Worm (Caenorhabditis elegans): Measurements from ENCODE around the gene rpl-35.

The rpl-35 gene

DNA sequence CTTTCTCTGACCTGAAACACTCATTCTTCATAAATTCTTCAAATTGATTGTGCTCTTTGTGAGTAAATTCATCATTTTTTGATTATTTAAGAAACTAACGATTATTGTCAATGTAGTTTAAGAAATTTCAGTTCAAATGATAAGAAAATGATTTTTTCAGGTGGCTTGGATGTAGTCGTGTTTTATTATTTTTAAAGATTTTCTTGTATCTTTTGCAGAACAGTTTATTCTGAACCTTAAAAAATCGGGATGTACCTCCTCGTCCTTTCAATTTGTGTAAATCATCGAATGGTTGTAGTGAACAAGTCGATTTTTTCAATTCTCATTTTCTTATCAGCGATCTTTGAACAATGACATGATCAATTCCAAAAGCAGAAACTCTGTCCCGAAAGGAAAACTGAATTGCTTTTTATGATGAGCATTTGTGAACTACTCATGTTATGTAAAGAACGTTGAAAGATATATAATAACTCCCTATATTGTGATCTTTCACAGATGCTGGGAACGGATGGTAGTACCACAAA, 10.4 kb downstream of the rpl-35 start, which contains the start of gene slc-17.3:
TSS of gene slc-17.3 (minus strand) at position 51 of the 524 bp plus-strand sequence.
- TF ChIP-seq pqm-1 (tag; optimal IDR thresholded peaks at IDR 0.05): peak; percentile 1
- no peak for TF ChIP-seq nhr-102 (tag; optimal IDR thresholded peaks at IDR 0.05)
- no peak for TF ChIP-seq madf-5 (GFP tag; IDR thresholded peaks at IDR 0.05)
- peak; percentile 44 for TF ChIP-seq nhr-28 (tag; optimal IDR thresholded peaks at IDR 0.05)
- TF ChIP-seq nhr-77 (tag; optimal IDR thresholded peaks at IDR 0.05): peak; percentile 16
- TF ChIP-seq aha-1 (tag): peak; percentile 31

DNA sequence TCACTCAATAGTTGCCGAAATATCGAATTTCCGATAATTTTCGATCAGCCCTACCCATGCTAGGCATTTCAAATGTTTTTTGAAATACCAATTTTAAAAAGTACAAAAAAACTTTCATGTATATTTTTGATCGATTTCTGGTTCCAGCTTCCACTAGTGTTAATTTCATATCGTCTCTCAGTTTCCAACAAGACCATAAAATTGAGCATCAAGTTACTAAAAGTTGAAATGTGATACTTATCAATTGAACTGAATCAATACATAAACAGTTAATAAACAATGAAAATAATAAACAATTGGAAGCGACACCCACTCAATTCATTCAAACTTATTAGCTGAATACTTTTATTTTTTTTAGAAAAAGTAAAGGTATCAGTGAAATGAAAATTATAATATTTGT, 11.3 kb downstream of the rpl-35 start, which contains the start of gene cup-4:
TSS of gene cup-4 (plus strand) at position 301 of the 400 bp plus-strand sequence.
- TF ChIP-seq mep-1 (tag; optimal IDR thresholded peaks at IDR 0.05) (no peak), rbr-2 (tag; optimal IDR thresholded peaks at IDR 0.05) (no peak), nhr-41 (GFP tag; IDR thresholded peaks at IDR 0.05) (no peak), zfp-3 (GFP tag; conservative IDR thresholded peaks at IDR 0.05) (no peak), hif-1 (tag; optimal IDR thresholded peaks at IDR 0.05) (no peak)

ce11 chrIII:7872776-7873175, 17.8 kb downstream of the rpl-35 start:
- TF ChIP-seq nhr-28 (tag; optimal IDR thresholded peaks at IDR 0.05) (peak; percentile 48), ctbp-1 (GFP tag; IDR thresholded peaks at IDR 0.05) (no peak), skn-1 (tag; optimal IDR thresholded peaks at IDR 0.05) (no peak), tag-97 (GFP tag; IDR thresholded peaks at IDR 0.05) (no peak), Y105C5A.15 (GFP tag; IDR thresholded peaks at IDR 0.05) (no peak), nhr-102 (tag; optimal IDR thresholded peaks at IDR 0.05) (no peak), hlh-30 (tag; optimal IDR thresholded peaks at IDR 0.05; ENCODE audit: insufficient read depth) (peak; percentile 24), D1046.2 (GFP tag; IDR thresholded peaks at IDR 0.05) (no peak), egl-43 (GFP tag; IDR thresholded peaks at IDR 0.05) (no peak), nhr-42 (GFP tag; IDR thresholded peaks at IDR 0.05) (no peak), F44E2.7 (GFP tag; IDR thresholded peaks at IDR 0.05) (no peak), unc-62 (GFP tag; optimal IDR thresholded peaks at IDR 0.05 in 1 of 2) (peak in 1 of 2 experiments; percentile 56), unc-62 (tag; optimal IDR thresholded peaks at IDR 0.05) (no peak), ceh-44 (GFP tag; IDR thresholded peaks at IDR 0.05) (no peak), daf-19 (GFP tag; conservative IDR thresholded peaks at IDR 0.05) (no peak), mdl-1 (tag; optimal IDR thresholded peaks at IDR 0.05) (peak in 1 of 2 experiments; percentile 23)

ce11 chrIII:7873481-7873880, 18.5 kb downstream of the rpl-35 start, which contains the start of gene tyr-1:
tyr-1 (plus strand) TSS chrIII:7873781.
- no peak for TF ChIP-seq pha-4 (GFP tag; IDR thresholded peaks at IDR 0.05)
- TF ChIP-seq pha-4 (tag; optimal IDR thresholded peaks at IDR 0.05): no peak
- TF ChIP-seq zip-2 (tag; optimal IDR thresholded peaks at IDR 0.05): no peak
- TF ChIP-seq F26F4.8 (GFP tag; conservative IDR thresholded peaks at IDR 0.05): no peak
- no peak for TF ChIP-seq hlh-30 (tag; optimal IDR thresholded peaks at IDR 0.05; ENCODE audit: insufficient read depth)
- no peak for TF ChIP-seq gei-8 (GFP tag; optimal IDR thresholded peaks at IDR 0.05)
- no peak for TF ChIP-seq jun-1 (tag; optimal IDR thresholded peaks at IDR 0.05)
- TF ChIP-seq fos-1 (tag; optimal IDR thresholded peaks at IDR 0.05): no peak
- TF ChIP-seq pqm-1 (tag; optimal IDR thresholded peaks at IDR 0.05): no peak
- no peak for TF ChIP-seq php-3 (GFP tag; IDR thresholded peaks at IDR 0.05)
- TF ChIP-seq T26A8.4 (GFP tag; IDR thresholded peaks at IDR 0.05): no peak
- no peak for TF ChIP-seq dmd-9 (GFP tag; IDR thresholded peaks at IDR 0.05)
- no peak for TF ChIP-seq daf-8 (GFP tag; IDR thresholded peaks at IDR 0.05)
- no peak for TF ChIP-seq mdl-1 (tag; optimal IDR thresholded peaks at IDR 0.05)
- no peak for TF ChIP-seq madf-9 (GFP tag; conservative IDR thresholded peaks at IDR 0.05)
- no peak for TF ChIP-seq lin-15B (tag; optimal IDR thresholded peaks at IDR 0.05)
- TF ChIP-seq egl-27 (tag; optimal IDR thresholded peaks at IDR 0.05): no peak
- no peak for TF ChIP-seq T20F7.1 (GFP tag; optimal IDR thresholded peaks at IDR 0.05)
- TF ChIP-seq skn-1 (tag; optimal IDR thresholded peaks at IDR 0.05): no peak
- no peak for TF ChIP-seq lin-1 (GFP tag; IDR thresholded peaks at IDR 0.05)
- TF ChIP-seq ceh-44 (GFP tag; IDR thresholded peaks at IDR 0.05): no peak

All from whole organism, L4 larva.